Fruit fly (Drosophila melanogaster) whole organism, embryonic: ENCODE data around the gene CG42847.

Experiments used
- Atf-2 ChIP-seq: fragments of 200-800 bp; sonication (Bioruptor generic); optimal IDR thresholded peaks from 2 replicates; lab custom pipeline; 2016; ENCODE audit warnings: missing biosample characterization, missing genetic modification characterization
- Atf3 ChIP-seq: fragments of 200-800 bp; sonication (Bioruptor generic); optimal IDR thresholded peaks from 3 replicates; lab custom pipeline; 2016; ENCODE audit warnings: missing biosample characterization, missing genetic modification characterization
- BEAF-32 ChIP-seq: fragments of 200-800 bp; sonication (Bioruptor generic); optimal IDR thresholded peaks from 3 replicates; lab custom pipeline; 2017; ENCODE audit warnings: missing biosample characterization, missing genetic modification characterization, mild to moderate bottlenecking, moderate library complexity, missing genetic modification reagents
- CG11247 ChIP-seq: fragments of 200-800 bp; sonication (Bioruptor generic); IDR thresholded peaks from 2 replicates; pipeline ENCODE4 v1.3.6; 2022; ENCODE audit warnings: missing biosample characterization, missing genetic modification characterization
- CG11696 ChIP-seq: fragments of 200-800 bp; sonication (Bioruptor generic); IDR thresholded peaks from 2 replicates; pipeline ENCODE4 v1.3.6; 2022; ENCODE audit warnings: missing biosample characterization, missing genetic modification characterization
- CG11723 ChIP-seq: fragments of 200-800 bp; sonication (Bioruptor generic); optimal IDR thresholded peaks from 2 replicates; lab custom pipeline; 2017; ENCODE audit warnings: missing biosample characterization, mild to moderate bottlenecking, missing genetic modification characterization
- CG12155 ChIP-seq: fragments of 200-800 bp; sonication (Bioruptor generic); optimal IDR thresholded peaks from 3 replicates; lab custom pipeline; 2016; ENCODE audit warnings: missing biosample characterization, missing genetic modification characterization
- CG12236 ChIP-seq: fragments of 200-800 bp; sonication (Bioruptor generic); optimal IDR thresholded peaks from 2 replicates; lab custom pipeline; 2016; ENCODE audit warnings: missing biosample characterization, missing genetic modification characterization
- CG13894 ChIP-seq: fragments of 200-800 bp; sonication (Bioruptor generic); optimal IDR thresholded peaks from 3 replicates; lab custom pipeline; 2018; ENCODE audit warnings: missing biosample characterization, mild to moderate bottlenecking, missing genetic modification characterization, moderate library complexity
- CG14014 ChIP-seq: fragments of 200-800 bp; sonication (Bioruptor generic); IDR thresholded peaks from 2 replicates; pipeline ENCODE4 v1.3.6; 2022; ENCODE audit warnings: missing biosample characterization, missing genetic modification characterization
- CG14860 ChIP-seq: fragments of 200-800 bp; sonication (Bioruptor generic); IDR thresholded peaks from 3 replicates; pipeline ENCODE4 v1.3.6; 2022; ENCODE audit warnings: missing biosample characterization, missing genetic modification characterization; ENCODE audit not compliant: partially characterized antibody
- CG15073 ChIP-seq: fragments of 200-800 bp; sonication (Bioruptor generic); optimal IDR thresholded peaks from 2 replicates; lab custom pipeline; 2016; ENCODE audit warnings: missing biosample characterization, missing genetic modification characterization
- CG15269 ChIP-seq: fragments of 200-800 bp; sonication (Bioruptor generic); optimal IDR thresholded peaks from 2 replicates; lab custom pipeline; 2018; ENCODE audit warnings: missing biosample characterization, mild to moderate bottlenecking, missing genetic modification characterization, moderate library complexity
- CG17186 ChIP-seq: fragments of 200-800 bp; sonication (Bioruptor generic); optimal IDR thresholded peaks from 3 replicates; lab custom pipeline; 2017; ENCODE audit warnings: missing biosample characterization, missing genetic modification reagents, missing genetic modification characterization
- CG31441 ChIP-seq: fragments of 200-800 bp; sonication (Bioruptor generic); IDR thresholded peaks from 2 replicates; pipeline ENCODE4 v1.3.6; 2022; ENCODE audit warnings: missing biosample characterization, missing genetic modification characterization
- CG3163 ChIP-seq: fragments of 200-800 bp; sonication (Bioruptor generic); optimal IDR thresholded peaks from 3 replicates; lab custom pipeline; 2016; ENCODE audit warnings: missing biosample characterization, missing genetic modification characterization
- CG32532 ChIP-seq: fragments of 200-800 bp; sonication (Bioruptor generic); IDR thresholded peaks from 2 replicates; pipeline ENCODE4 v1.3.6; 2022; ENCODE audit warnings: missing biosample characterization, missing genetic modification characterization
- CG7928 ChIP-seq: fragments of 200-800 bp; sonication (Bioruptor generic); optimal IDR thresholded peaks from 2 replicates; lab custom pipeline; 2017; ENCODE audit warnings: missing biosample characterization, mild to moderate bottlenecking, missing genetic modification characterization
- CG8388 ChIP-seq: fragments of 200-800 bp; sonication (Bioruptor generic); optimal IDR thresholded peaks from 2 replicates; lab custom pipeline; 2019; ENCODE audit warnings: missing biosample characterization, mild to moderate bottlenecking, missing genetic modification characterization, moderate library complexity
- CG9727 ChIP-seq: fragments of 200-800 bp; sonication (Bioruptor generic); optimal IDR thresholded peaks from 3 replicates; lab custom pipeline; 2017; ENCODE audit warnings: missing biosample characterization, mild to moderate bottlenecking, missing genetic modification characterization
- CG9817 ChIP-seq: fragments of 200-800 bp; sonication (Bioruptor generic); optimal IDR thresholded peaks from 2 replicates; lab custom pipeline; 2018; ENCODE audit warnings: missing biosample characterization, mild to moderate bottlenecking, missing genetic modification characterization, moderate library complexity
- E2f1 ChIP-seq: fragments of 200-800 bp; sonication (Bioruptor generic); IDR thresholded peaks from 2 replicates; pipeline ENCODE4 v1.3.6; 2022; ENCODE audit warnings: missing biosample characterization, missing genetic modification characterization
- E2f2 ChIP-seq: fragments of 200-800 bp; sonication (Bioruptor generic); IDR thresholded peaks from 2 replicates; pipeline ENCODE4 v1.3.6; 2022; ENCODE audit warnings: missing biosample characterization, missing genetic modification characterization
- ERR ChIP-seq: fragments of 200-800 bp; sonication (Bioruptor generic); optimal IDR thresholded peaks from 2 replicates; lab custom pipeline; 2016; ENCODE audit warnings: missing biosample characterization, missing genetic modification characterization
- Gsc ChIP-seq: fragments of 200-800 bp; sonication (Bioruptor generic); IDR thresholded peaks from 2 replicates; pipeline ENCODE4 v1.3.6; 2022; ENCODE audit warnings: missing biosample characterization, missing genetic modification characterization
- H2.0 ChIP-seq: fragments of 200-800 bp; sonication (Bioruptor generic); IDR thresholded peaks from 2 replicates; pipeline ENCODE4 v1.3.6; 2022; ENCODE audit warnings: missing biosample characterization, missing genetic modification characterization
- HLH4C ChIP-seq: fragments of 200-800 bp; sonication (Bioruptor generic); IDR thresholded peaks from 3 replicates; pipeline ENCODE4 v1.3.6; 2022; ENCODE audit warnings: missing biosample characterization, missing genetic modification characterization; ENCODE audit not compliant: partially characterized antibody
- HmgZ ChIP-seq: fragments of 200-800 bp; sonication (Bioruptor generic); optimal IDR thresholded peaks from 2 replicates; lab custom pipeline; 2018; ENCODE audit warnings: missing biosample characterization, mild to moderate bottlenecking, missing genetic modification characterization
- Hr39 ChIP-seq: fragments of >200 bp; optimal IDR thresholded peaks from 2 replicates; lab custom pipeline; 2017
- Med ChIP-seq: fragments of 200-800 bp; sonication (Bioruptor generic); peaks from one replicate; lab custom pipeline; 2016; ENCODE audit warnings: missing biosample characterization, missing genetic modification characterization, mild to moderate bottlenecking, inconsistent platforms, moderate library complexity
- NK7.1 ChIP-seq: fragments of 200-800 bp; sonication (Bioruptor generic); optimal IDR thresholded peaks from 3 replicates; lab custom pipeline; 2016; ENCODE audit warnings: missing biosample characterization, missing genetic modification characterization
- NfI ChIP-seq: fragments of 200-800 bp; sonication (Bioruptor generic); optimal IDR thresholded peaks from 3 replicates; lab custom pipeline; 2018; ENCODE audit warnings: missing biosample characterization, mild to moderate bottlenecking, missing genetic modification characterization, moderate library complexity
- Oli ChIP-seq: fragments of 200-800 bp; sonication (Bioruptor generic); optimal IDR thresholded peaks from 2 replicates; lab custom pipeline; 2018; ENCODE audit warnings: missing biosample characterization, mild to moderate bottlenecking, missing genetic modification characterization, moderate library complexity
- Opbp ChIP-seq: fragments of 200-800 bp; sonication (Bioruptor generic); IDR thresholded peaks from 3 replicates; pipeline ENCODE4 v1.3.6; 2022; ENCODE audit warnings: missing biosample characterization, missing genetic modification characterization; ENCODE audit not compliant: partially characterized antibody
- Side ChIP-seq: fragments of 200-800 bp; sonication (Bioruptor generic); optimal IDR thresholded peaks from 2 replicates; lab custom pipeline; 2016; ENCODE audit warnings: missing biosample characterization, missing genetic modification characterization
- Sox102F ChIP-seq: fragments of 200-800 bp; sonication (Bioruptor generic); optimal IDR thresholded peaks from 2 replicates; lab custom pipeline; 2018; ENCODE audit warnings: missing biosample characterization, mild to moderate bottlenecking, missing genetic modification characterization, moderate library complexity
- ab ChIP-seq: fragments of 200-800 bp; sonication (Bioruptor generic); optimal IDR thresholded peaks from 2 replicates; lab custom pipeline; 2016; ENCODE audit warnings: missing biosample characterization, missing genetic modification characterization
- bab2 ChIP-seq: fragments of 200-800 bp; sonication (Bioruptor generic); optimal IDR thresholded peaks from 2 replicates; lab custom pipeline; 2016; ENCODE audit warnings: missing biosample characterization, missing genetic modification characterization
- crc ChIP-seq: fragments of 200-800 bp; sonication (Bioruptor generic); optimal IDR thresholded peaks from 2 replicates; lab custom pipeline; 2016; ENCODE audit warnings: missing biosample characterization, missing genetic modification characterization
- croc ChIP-seq: fragments of 200-800 bp; sonication (Bioruptor generic); conservative IDR thresholded peaks from 3 replicates; pipeline ENCODE4 v1.3.6; 2022; ENCODE audit warnings: missing biosample characterization, missing genetic modification characterization
- dan ChIP-seq: fragments of 200-800 bp; sonication (Bioruptor generic); IDR thresholded peaks from 2 replicates; pipeline ENCODE4 v1.3.6; 2022; ENCODE audit warnings: missing biosample characterization, missing genetic modification characterization
- en ChIP-seq: fragments of 200-800 bp; sonication (Bioruptor generic); optimal IDR thresholded peaks from 2 replicates; lab custom pipeline; 2016; ENCODE audit warnings: missing biosample characterization, missing genetic modification characterization
- hkb ChIP-seq, 2 experiments: fragments of 200-800 bp in 1 of 2; fragments of >200 bp in 1 of 2; sonication (Bioruptor generic) in 1 of 2; IDR thresholded peaks in 1 of 2; optimal IDR thresholded peaks in 1 of 2; 2 replicates each; pipeline versions ENCODE4 v1.3.6 to Lab custom; 2017 to 2022; ENCODE audit warnings: missing biosample characterization in 1 of 2, missing genetic modification characterization in 1 of 2
- kni ChIP-seq: fragments of 200-800 bp; sonication (Bioruptor generic); optimal IDR thresholded peaks from 3 replicates; lab custom pipeline; 2017; ENCODE audit warnings: mild to moderate bottlenecking, missing biosample characterization, missing genetic modification reagents, missing genetic modification characterization
- p53 ChIP-seq: fragments of 200-800 bp; sonication (Bioruptor generic); optimal IDR thresholded peaks from 2 replicates; lab custom pipeline; 2016; ENCODE audit warnings: missing biosample characterization, missing genetic modification characterization
- pzg ChIP-seq: fragments of 200-800 bp; sonication (Bioruptor generic); optimal IDR thresholded peaks from 3 replicates; lab custom pipeline; 2018; ENCODE audit warnings: missing biosample characterization, mild to moderate bottlenecking, missing genetic modification characterization, moderate library complexity
- repo ChIP-seq: fragments of 200-800 bp; sonication (Bioruptor generic); optimal IDR thresholded peaks from 2 replicates; lab custom pipeline; 2016; ENCODE audit warnings: missing biosample characterization, missing genetic modification characterization
- sc ChIP-seq, 3 experiments: fragments of >200 bp in 2 of 3; fragments of 200-800 bp in 1 of 3; sonication (Bioruptor generic) in 1 of 3; optimal IDR thresholded peaks; 2 replicates in 2 of 3; 3 replicates in 1 of 3; lab custom pipeline; 2017; ENCODE audit warnings: mild to moderate bottlenecking in 1 of 3, missing biosample characterization in 1 of 3, missing genetic modification characterization in 1 of 3, missing genetic modification reagents in 1 of 3
- so ChIP-seq: fragments of 200-800 bp; sonication (Bioruptor generic); IDR thresholded peaks from 3 replicates; pipeline ENCODE4 v1.3.6; 2022; ENCODE audit warnings: missing biosample characterization, missing genetic modification characterization
- stc ChIP-seq: fragments of 200-800 bp; sonication (Bioruptor generic); IDR thresholded peaks from 2 replicates; pipeline ENCODE4 v1.3.6; 2022; ENCODE audit warnings: missing biosample characterization, missing genetic modification characterization
- tgo ChIP-seq: fragments of 200-800 bp; sonication (Bioruptor generic); IDR thresholded peaks from 3 replicates; pipeline ENCODE4 v1.3.6; 2022; ENCODE audit warnings: missing biosample characterization, missing genetic modification characterization
- wdn ChIP-seq: fragments of 200-800 bp; sonication (Bioruptor generic); IDR thresholded peaks from 2 replicates; pipeline ENCODE4 v1.3.6; 2022; ENCODE audit warnings: missing biosample characterization, missing genetic modification characterization

The CG42847 gene

DNA sequence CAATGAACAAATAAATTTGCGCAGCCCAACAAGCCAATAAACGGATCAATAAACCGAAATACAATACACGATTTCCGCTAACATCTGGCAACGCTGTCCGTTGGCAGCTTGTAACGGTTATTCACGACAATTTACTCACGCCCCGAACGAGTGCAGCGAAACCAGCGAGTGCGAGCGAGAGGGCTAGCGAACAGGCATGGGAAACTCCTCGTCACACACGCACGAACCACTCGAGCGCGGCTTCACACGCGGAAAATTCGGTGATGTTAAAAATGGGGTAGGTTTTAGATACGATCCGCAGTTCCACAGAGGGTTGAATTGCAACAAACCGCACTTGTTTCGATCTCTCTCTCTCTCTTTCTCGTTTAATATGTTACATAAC, 32.4 kb downstream of the CG42847 start (continued):
- TF ChIP-seq CG14014 (GFP tag; lab: Robert Waterston, UW) (no peak), pzg (GFP tag; lab: Kevin White, UChicago) (peak; percentile 9), tgo (GFP tag; lab: Robert Waterston, UW) (no peak), crc (GFP tag; lab: Kevin White, UChicago) (no peak), ab (no peak), HmgZ (no peak), croc (GFP tag; lab: Robert Waterston, UW) (no peak), kni (GFP tag; lab: Kevin White, UChicago) (peak; percentile 81), Oli (tag; lab: Kevin White, UChicago) (no peak), CG15269 (tag; lab: Kevin White, UChicago) (no peak), CG12236 (GFP tag; lab: Kevin White, UChicago) (no peak), Sox102F (GFP tag; lab: Kevin White, UChicago) (no peak), CG9727 (GFP tag; lab: Kevin White, UChicago) (no peak), Side (GFP tag; lab: Kevin White, UChicago) (no peak), Atf3 (GFP tag; lab: Kevin White, UChicago) (no peak), Hr39 (lab: Kevin White, UChicago) (no peak), Gsc (GFP tag; lab: Robert Waterston, UW) (no peak), CG31441 (GFP tag; lab: Robert Waterston, UW) (no peak), sc (optimal IDR thresholded peaks at IDR 0.05; lab: Kevin White, UChicago) (no peak), sc (GFP tag; optimal IDR thresholded peaks at IDR 0.05; lab: Kevin White, UChicago) (no peak), Opbp (GFP tag; lab: Robert Waterston, UW) (peak; percentile 43; the same call in 1 of the 3 replicates), dan (GFP tag; lab: Robert Waterston, UW) (no peak), Atf-2 (GFP tag; lab: Kevin White, UChicago) (no peak), CG11723 (no peak), bab2 (GFP tag; lab: Kevin White, UChicago) (no peak), HLH4C (0 out of 3 replicates have a peak, but pooled peaks have one; percentile 26), en (no peak), CG12155 (GFP tag; lab: Kevin White, UChicago) (peak; percentile 92), BEAF-32 (GFP tag; lab: Kevin White, UChicago) (peak; percentile 57), hkb (optimal IDR thresholded peaks at IDR 0.05; lab: Kevin White, UChicago) (no peak), hkb (GFP tag; IDR thresholded peaks at IDR 0.05; lab: Robert Waterston, UW) (peak; percentile 25; the same call in 1 of the 2 replicates), NK7.1 (no peak), Med (peak; percentile 36), stc (GFP tag; lab: Robert Waterston, UW) (no peak), CG3163 (no peak), CG14860 (GFP tag; lab: Robert Waterston, UW) (no peak), CG15073 (GFP tag; lab: Kevin White, UChicago) (no peak), NfI (GFP tag; lab: Kevin White, UChicago) (no peak), CG17186 (GFP tag; lab: Kevin White, UChicago) (no peak), H2.0 (GFP tag; lab: Robert Waterston, UW) (no peak), CG11247 (GFP tag; lab: Robert Waterston, UW) (no peak), E2f1 (GFP tag; lab: Robert Waterston, UW) (no peak), E2f2 (no peak), ERR (GFP tag; lab: Kevin White, UChicago) (no peak), p53 (GFP tag; lab: Kevin White, UChicago) (no peak), wdn (GFP tag; lab: Robert Waterston, UW) (no peak), CG8388 (no peak), CG13894 (tag; lab: Kevin White, UChicago) (no peak), repo (GFP tag; lab: Kevin White, UChicago) (no peak), CG7928 (no peak), CG11696 (GFP tag; lab: Robert Waterston, UW) (no peak), CG9817 (tag; lab: Kevin White, UChicago) (no peak), CG32532 (GFP tag; lab: Robert Waterston, UW) (no peak), so (GFP tag; lab: Robert Waterston, UW) (no peak)
